Fruit fly (Drosophila melanogaster): ENCODE data around the gene LSm3.

dm6 chr3R:24021895-24022294, 25.8 kb downstream of the LSm3 start:
- TF ChIP-seq EcR (GFP tag; optimal IDR thresholded peaks at IDR 0.05) = no peak
- TF ChIP-seq usp (GFP tag; optimal IDR thresholded peaks at IDR 0.05) = no peak
- TF ChIP-seq Dll (optimal IDR thresholded peaks at IDR 0.05) = no peak

All from whole organism.